Fruit fly (Drosophila melanogaster) whole organism, embryonic: ENCODE measurements around the gene mag.
A peak's percentile ranks its signal among the peaks of the same experiment; 100 is the strongest.

Experiments
- Ada2b ChIP-seq: fragments of 200-800 bp; sonication (Bioruptor generic); IDR thresholded peaks from 2 replicates; pipeline ENCODE4 v1.3.6; 2022; ENCODE audit warnings: missing biosample characterization, missing genetic modification characterization
- Adf1 ChIP-seq: fragments of 200-800 bp; sonication (Bioruptor generic); IDR thresholded peaks from 2 replicates; pipeline ENCODE4 v1.3.6; 2022; ENCODE audit warnings: missing biosample characterization, missing genetic modification characterization
- B-H2 ChIP-seq: fragments of 200-800 bp; sonication (Bioruptor generic); optimal IDR thresholded peaks from 2 replicates; lab custom pipeline; 2018; ENCODE audit warnings: missing biosample characterization, mild to moderate bottlenecking, missing genetic modification characterization
- Blimp-1 ChIP-seq: fragments of 200-800 bp; sonication (Bioruptor generic); optimal IDR thresholded peaks from 3 replicates; lab custom pipeline; 2018; ENCODE audit warnings: missing biosample characterization, missing genetic modification characterization, mild to moderate bottlenecking, moderate library complexity, missing genetic modification reagents
- CG10565 ChIP-seq: fragments of 200-800 bp; sonication (Bioruptor generic); optimal IDR thresholded peaks from 3 replicates; lab custom pipeline; 2016; ENCODE audit warnings: missing biosample characterization, mild to moderate bottlenecking, missing genetic modification characterization
- CG10979 ChIP-seq: fragments of 200-800 bp; sonication (Bioruptor generic); optimal IDR thresholded peaks from 2 replicates; lab custom pipeline; 2018; ENCODE audit warnings: missing biosample characterization, mild to moderate bottlenecking, missing genetic modification characterization, moderate library complexity
- CG11456 ChIP-seq: fragments of 200-800 bp; sonication (Bioruptor generic); IDR thresholded peaks from 3 replicates; pipeline ENCODE4 v1.3.6; 2022; ENCODE audit warnings: missing biosample characterization, missing genetic modification characterization
- CG15011 ChIP-seq: fragments of 200-800 bp; sonication (Bioruptor generic); optimal IDR thresholded peaks from 3 replicates; lab custom pipeline; 2018; ENCODE audit warnings: missing biosample characterization, mild to moderate bottlenecking, missing genetic modification characterization
- CG15696 ChIP-seq: fragments of 200-800 bp; sonication (Bioruptor generic); optimal IDR thresholded peaks from 2 replicates; lab custom pipeline; 2019; ENCODE audit warnings: missing biosample characterization, mild to moderate bottlenecking, missing genetic modification characterization, moderate library complexity
- CG17328 ChIP-seq: fragments of 200-800 bp; sonication (Bioruptor generic); IDR thresholded peaks from 2 replicates; pipeline ENCODE4 v1.3.6; 2022; ENCODE audit warnings: missing biosample characterization, missing genetic modification characterization
- CG32767 ChIP-seq: fragments of 200-800 bp; sonication (Bioruptor generic); IDR thresholded peaks from 2 replicates; pipeline ENCODE4 v1.3.6; 2022; ENCODE audit warnings: missing biosample characterization, missing genetic modification characterization
- CG33557 ChIP-seq: fragments of 200-800 bp; sonication (Bioruptor generic); optimal IDR thresholded peaks from 2 replicates; lab custom pipeline; 2019; ENCODE audit warnings: missing biosample characterization, mild to moderate bottlenecking, missing genetic modification characterization, moderate library complexity
- CG4707 ChIP-seq: fragments of 200-800 bp; sonication (Bioruptor generic); optimal IDR thresholded peaks from 2 replicates; lab custom pipeline; 2018; ENCODE audit warnings: missing biosample characterization, mild to moderate bottlenecking, missing genetic modification characterization, moderate library complexity
- CG6175 ChIP-seq: fragments of 200-800 bp; sonication (Bioruptor generic); IDR thresholded peaks from 3 replicates; pipeline ENCODE4 v1.3.6; 2022; ENCODE audit warnings: missing biosample characterization, missing genetic modification characterization
- CG6791 ChIP-seq: fragments of 200-800 bp; sonication (Bioruptor generic); IDR thresholded peaks from 3 replicates; pipeline ENCODE4 v1.3.6; 2022; ENCODE audit warnings: missing biosample characterization, missing genetic modification characterization; ENCODE audit not compliant: partially characterized antibody
- CG6854 ChIP-seq: fragments of 200-800 bp; sonication (Bioruptor generic); optimal IDR thresholded peaks from 3 replicates; lab custom pipeline; 2017; ENCODE audit warnings: missing biosample characterization, mild to moderate bottlenecking, missing genetic modification characterization
- CG7357 ChIP-seq: fragments of 200-800 bp; sonication (Bioruptor generic); IDR thresholded peaks from 3 replicates; pipeline ENCODE4 v1.3.6; 2022; ENCODE audit warnings: missing biosample characterization, missing genetic modification characterization
- CTCF ChIP-seq: fragments of 200-800 bp; sonication (Bioruptor generic); optimal IDR thresholded peaks from 2 replicates; lab custom pipeline; 2017; ENCODE audit warnings: missing biosample characterization, mild to moderate bottlenecking, missing genetic modification characterization, moderate library complexity
- D19A ChIP-seq: fragments of 200-800 bp; optimal IDR thresholded peaks from 3 replicates; lab custom pipeline; 2019; ENCODE audit warnings: missing biosample characterization, mild to moderate bottlenecking, missing genetic modification characterization, moderate library complexity
- Deaf1 ChIP-seq: fragments of 200-800 bp; optimal IDR thresholded peaks from 3 replicates; lab custom pipeline; 2019; ENCODE audit warnings: missing biosample characterization, mild to moderate bottlenecking, missing genetic modification characterization, moderate library complexity
- Dfd ChIP-seq, 2 experiments: fragments of >200 bp; optimal IDR thresholded peaks; 2 replicates each; lab custom pipeline; 2017; ENCODE audit warnings: missing biosample characterization in 2 of 2, missing genetic modification characterization in 2 of 2
- Doc3 ChIP-seq: fragments of 200-800 bp; sonication (Bioruptor generic); IDR thresholded peaks from 3 replicates; pipeline ENCODE4 v1.3.6; 2022; ENCODE audit warnings: missing biosample characterization, missing genetic modification characterization; ENCODE audit not compliant: partially characterized antibody
- E2f1 ChIP-seq: fragments of 200-800 bp; sonication (Bioruptor generic); IDR thresholded peaks from 2 replicates; pipeline ENCODE4 v1.3.6; 2022; ENCODE audit warnings: missing biosample characterization, missing genetic modification characterization
- Ets65A ChIP-seq: fragments of 200-800 bp; sonication (Bioruptor generic); peaks from one replicate; lab custom pipeline; 2016; ENCODE audit warnings: missing biosample characterization, missing genetic modification characterization
- Fer2 ChIP-seq: fragments of 200-800 bp; sonication (Bioruptor generic); optimal IDR thresholded peaks from 2 replicates; lab custom pipeline; 2018; ENCODE audit warnings: missing biosample characterization, mild to moderate bottlenecking, missing genetic modification characterization, moderate library complexity
- Gsc ChIP-seq: fragments of 200-800 bp; sonication (Bioruptor generic); IDR thresholded peaks from 2 replicates; pipeline ENCODE4 v1.3.6; 2022; ENCODE audit warnings: missing biosample characterization, missing genetic modification characterization
- HmgZ ChIP-seq: fragments of 200-800 bp; sonication (Bioruptor generic); optimal IDR thresholded peaks from 2 replicates; lab custom pipeline; 2018; ENCODE audit warnings: missing biosample characterization, mild to moderate bottlenecking, missing genetic modification characterization
- Hr39 ChIP-seq: fragments of >200 bp; optimal IDR thresholded peaks from 2 replicates; lab custom pipeline; 2017
- Hr51 ChIP-seq, 2 experiments: fragments of 200-800 bp; sonication (Bioruptor generic); optimal IDR thresholded peaks; 2 replicates in 1 of 2; 3 replicates in 1 of 2; lab custom pipeline; 2016 to 2018; ENCODE audit warnings: missing biosample characterization in 2 of 2, missing genetic modification characterization in 2 of 2, mild to moderate bottlenecking in 1 of 2, moderate library complexity in 1 of 2
- Hsf ChIP-seq: fragments of 200-800 bp; sonication (Bioruptor generic); optimal IDR thresholded peaks from 3 replicates; lab custom pipeline; 2016; ENCODE audit warnings: missing biosample characterization, missing genetic modification characterization
- Max ChIP-seq: fragments of 200-800 bp; sonication (Bioruptor generic); optimal IDR thresholded peaks from 2 replicates; lab custom pipeline; 2016; ENCODE audit warnings: missing biosample characterization, mild to moderate bottlenecking, missing genetic modification characterization
- Mes4 ChIP-seq: fragments of 200-800 bp; sonication (Bioruptor generic); optimal IDR thresholded peaks from 2 replicates; lab custom pipeline; 2016; ENCODE audit warnings: missing biosample characterization, missing genetic modification characterization
- Oli ChIP-seq: fragments of 200-800 bp; sonication (Bioruptor generic); optimal IDR thresholded peaks from 2 replicates; lab custom pipeline; 2018; ENCODE audit warnings: missing biosample characterization, mild to moderate bottlenecking, missing genetic modification characterization, moderate library complexity
- Sox100B ChIP-seq: fragments of 200-800 bp; sonication (Bioruptor generic); optimal IDR thresholded peaks from 3 replicates; lab custom pipeline; 2018; ENCODE audit warnings: missing biosample characterization, mild to moderate bottlenecking, missing genetic modification characterization
- Sry-δ ChIP-seq: fragments of 200-800 bp; sonication (Bioruptor generic); optimal IDR thresholded peaks from 2 replicates; lab custom pipeline; 2016; ENCODE audit warnings: missing biosample characterization, missing genetic modification characterization
- Vsx1 ChIP-seq: fragments of 200-800 bp; sonication (Bioruptor generic); optimal IDR thresholded peaks from 2 replicates; lab custom pipeline; 2017; ENCODE audit warnings: missing biosample characterization, mild to moderate bottlenecking, missing genetic modification characterization, missing genetic modification reagents
- cato ChIP-seq: fragments of 200-800 bp; sonication (Bioruptor generic); optimal IDR thresholded peaks from 2 replicates; lab custom pipeline; 2016; ENCODE audit warnings: missing biosample characterization, missing genetic modification characterization, borderline replicate concordance
- caup ChIP-seq: fragments of 200-800 bp; sonication (Bioruptor generic); optimal IDR thresholded peaks from 3 replicates; lab custom pipeline; 2017; ENCODE audit warnings: missing biosample characterization, mild to moderate bottlenecking, missing genetic modification characterization, moderate library complexity; ENCODE audit not compliant: severe bottlenecking
- crol ChIP-seq: fragments of 200-800 bp; sonication (Bioruptor generic); IDR thresholded peaks from 2 replicates; pipeline ENCODE4 v1.3.6; 2022; ENCODE audit warnings: missing biosample characterization, missing genetic modification characterization
- crp ChIP-seq, 2 experiments: fragments of 200-800 bp; sonication (Bioruptor generic); optimal IDR thresholded peaks; 2 replicates in 1 of 2; 3 replicates in 1 of 2; lab custom pipeline; 2017; ENCODE audit warnings: missing biosample characterization in 2 of 2, missing genetic modification characterization in 2 of 2, mild to moderate bottlenecking in 1 of 2, moderate library complexity in 1 of 2
- hb ChIP-seq: fragments of 200-800 bp; sonication (Bioruptor generic); IDR thresholded peaks from 3 replicates; pipeline ENCODE4 v1.3.6; 2022; ENCODE audit warnings: missing biosample characterization, missing genetic modification characterization; ENCODE audit not compliant: partially characterized antibody
- klu ChIP-seq: fragments of 200-800 bp; sonication (Bioruptor generic); IDR thresholded peaks from 2 replicates; pipeline ENCODE4 v1.3.6; 2022; ENCODE audit warnings: missing biosample characterization, missing genetic modification characterization
- knrl ChIP-seq: fragments of 200-800 bp; sonication (Bioruptor generic); IDR thresholded peaks from 3 replicates; pipeline ENCODE4 v1.3.6; 2022; ENCODE audit warnings: missing biosample characterization, missing genetic modification characterization; ENCODE audit not compliant: partially characterized antibody
- nerfin-1 ChIP-seq: fragments of 200-800 bp; sonication (Bioruptor generic); optimal IDR thresholded peaks from 3 replicates; lab custom pipeline; 2019; ENCODE audit warnings: missing biosample characterization, mild to moderate bottlenecking, missing genetic modification characterization, moderate library complexity
- nerfin-2 ChIP-seq: fragments of 200-800 bp; sonication (Bioruptor generic); IDR thresholded peaks from 2 replicates; pipeline ENCODE4 v1.3.6; 2022; ENCODE audit warnings: missing biosample characterization, missing genetic modification characterization; ENCODE audit not compliant: partially characterized antibody
- p53 ChIP-seq: fragments of 200-800 bp; sonication (Bioruptor generic); optimal IDR thresholded peaks from 2 replicates; lab custom pipeline; 2016; ENCODE audit warnings: missing biosample characterization, missing genetic modification characterization
- prd ChIP-seq, 3 experiments: fragments of >200 bp in 2 of 3; fragments of 200-800 bp in 1 of 3; sonication (Bioruptor generic) in 1 of 3; optimal IDR thresholded peaks in 2 of 3; IDR thresholded peaks in 1 of 3; 2 replicates in 2 of 3; 3 replicates in 1 of 3; pipeline versions ENCODE4 v1.3.6 to Lab custom; 2017 to 2022; ENCODE audit warnings: missing biosample characterization in 1 of 3, missing genetic modification characterization in 1 of 3
- row ChIP-seq: fragments of 200-800 bp; sonication (Bioruptor generic); IDR thresholded peaks from 3 replicates; pipeline ENCODE4 v1.3.6; 2022; ENCODE audit warnings: missing biosample characterization, missing genetic modification characterization
- seq ChIP-seq: fragments of 200-800 bp; sonication (Bioruptor generic); IDR thresholded peaks from 2 replicates; pipeline ENCODE4 v1.3.6; 2022; ENCODE audit warnings: missing biosample characterization, missing genetic modification characterization
- tx ChIP-seq: fragments of 200-800 bp; sonication (Bioruptor generic); optimal IDR thresholded peaks from 2 replicates; lab custom pipeline; 2016; ENCODE audit warnings: missing biosample characterization, missing genetic modification characterization

The mag gene

DNA sequence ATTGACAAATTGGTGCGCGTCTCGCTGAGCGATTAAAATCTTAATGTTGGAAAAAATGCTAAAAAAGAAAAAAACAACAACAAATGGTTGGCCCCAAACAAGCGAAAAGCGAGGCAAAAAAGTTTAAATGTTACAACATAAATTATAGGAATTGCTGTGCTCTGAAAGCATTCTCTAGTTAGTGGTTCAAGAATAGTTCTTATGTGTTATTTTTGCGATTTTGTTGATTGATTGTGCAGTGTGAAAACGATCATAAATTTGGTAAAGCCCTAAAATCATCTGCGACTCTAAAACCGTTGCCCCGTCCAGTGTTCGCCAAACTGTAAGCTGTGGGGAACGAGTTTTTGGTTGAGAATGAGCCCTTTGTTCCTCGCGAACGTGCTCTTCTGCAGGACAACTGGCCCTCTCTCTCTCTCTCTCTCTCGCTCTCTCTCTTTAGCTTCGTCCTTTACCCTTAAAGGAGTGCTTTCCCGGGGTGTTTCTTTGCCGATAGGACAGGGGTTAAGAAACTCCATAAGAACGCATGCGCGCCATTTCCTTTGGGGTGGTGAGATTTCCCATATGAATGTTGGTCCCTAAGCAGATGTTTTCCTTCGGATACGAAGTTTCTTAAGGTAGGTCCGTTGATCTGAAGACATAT, 17.7 kb upstream of the mag start (continued):
- TF ChIP-seq HmgZ (tag; lab: Kevin White, UChicago) (no peak), Sox100B (GFP tag; lab: Kevin White, UChicago) (no peak), Ets65A (GFP tag; lab: Kevin White, UChicago) (no peak), crp (GFP tag; optimal IDR thresholded peaks at IDR 0.05; lab: Kevin White, UChicago) (no peak), CG11456 (GFP tag; lab: Robert Waterston, UW) (no peak), D19A (tag; lab: Kevin White, UChicago) (no peak), Hr39 (no peak), CG32767 (GFP tag; lab: Robert Waterston, UW) (no peak), CG33557 (GFP tag; lab: Kevin White, UChicago) (no peak), crol (GFP tag; lab: Robert Waterston, UW) (no peak), caup (GFP tag; lab: Kevin White, UChicago) (no peak), B-H2 (GFP tag; lab: Kevin White, UChicago) (no peak), Blimp-1 (GFP tag; lab: Kevin White, UChicago) (no peak), CG7357 (GFP tag; lab: Robert Waterston, UW) (no peak), Fer2 (tag; lab: Kevin White, UChicago) (no peak), CG6791 (peak; percentile 24; the same call in 1 of the 3 replicates), CG10565 (GFP tag; lab: Kevin White, UChicago) (no peak), prd (optimal IDR thresholded peaks at IDR 0.05; lab: Kevin White, UChicago) (no peak), prd (GFP tag; IDR thresholded peaks at IDR 0.05; lab: Robert Waterston, UW) (no peak), Hr51 (GFP tag; optimal IDR thresholded peaks at IDR 0.05; lab: Kevin White, UChicago) (no peak), Hsf (GFP tag; lab: Kevin White, UChicago) (no peak), Adf1 (GFP tag; lab: Robert Waterston, UW) (no peak), Dfd (GFP tag; optimal IDR thresholded peaks at IDR 0.05; lab: Kevin White, UChicago) (no peak), Deaf1 (tag; lab: Kevin White, UChicago) (peak; percentile 42), CG17328 (no peak), Max (GFP tag; lab: Kevin White, UChicago) (no peak), CTCF (GFP tag; lab: Kevin White, UChicago) (no peak), seq (GFP tag; lab: Robert Waterston, UW) (peak; percentile 64; the same call in 1 of the 2 replicates), knrl (GFP tag; lab: Robert Waterston, UW) (no peak), nerfin-1 (tag; lab: Kevin White, UChicago) (peak; percentile 1), Sry-δ (no peak), CG10979 (tag; lab: Kevin White, UChicago) (no peak), Mes4 (no peak), Ada2b (no peak), CG15011 (GFP tag; lab: Kevin White, UChicago) (no peak), E2f1 (GFP tag; lab: Robert Waterston, UW) (no peak), tx (no peak), Oli (tag; lab: Kevin White, UChicago) (no peak), nerfin-2 (GFP tag; lab: Robert Waterston, UW) (peak; percentile 52; the same call in 1 of the 2 replicates), CG4707 (GFP tag; lab: Kevin White, UChicago) (no peak), row (GFP tag; lab: Robert Waterston, UW) (no peak; the same call in 2 of the 3 replicates), CG6175 (no peak), hb (no peak), cato (GFP tag; lab: Kevin White, UChicago) (no peak), p53 (GFP tag; lab: Kevin White, UChicago) (no peak), Doc3 (no peak), Vsx1 (GFP tag; lab: Kevin White, UChicago) (no peak), CG6854 (GFP tag; lab: Kevin White, UChicago) (peak; percentile 15), klu (GFP tag; lab: Robert Waterston, UW) (no peak), Gsc (no peak), CG15696 (tag; lab: Kevin White, UChicago) (no peak)
